Fruit fly (Drosophila melanogaster) whole organism, embryonic: Measurements from ENCODE around the gene tth.
A peak's percentile ranks its signal among the peaks of the same experiment; 100 is the strongest.

ENCODE experiments used
- CG10366 ChIP-seq: fragments of 200-800 bp; sonication (Bioruptor generic); IDR thresholded peaks from 2 replicates; pipeline ENCODE4 v1.3.6; 2022; ENCODE audit warnings: missing biosample characterization, missing genetic modification characterization
- CG11085 ChIP-seq: fragments of 200-800 bp; sonication (Bioruptor generic); IDR thresholded peaks from 2 replicates; pipeline ENCODE4 v1.3.6; 2022; ENCODE audit warnings: missing biosample characterization, missing genetic modification characterization
- CG13624 ChIP-seq: fragments of 200-800 bp; sonication (Bioruptor generic); optimal IDR thresholded peaks from 2 replicates; lab custom pipeline; 2016; ENCODE audit warnings: missing biosample characterization, missing genetic modification characterization
- CG15073 ChIP-seq: fragments of 200-800 bp; sonication (Bioruptor generic); optimal IDR thresholded peaks from 2 replicates; lab custom pipeline; 2016; ENCODE audit warnings: missing biosample characterization, missing genetic modification characterization
- CG18599 ChIP-seq: fragments of 200-800 bp; sonication (Bioruptor generic); optimal IDR thresholded peaks from 3 replicates; lab custom pipeline; 2017; ENCODE audit warnings: missing biosample characterization, missing genetic modification characterization, mild to moderate bottlenecking, moderate library complexity, missing genetic modification reagents
- CG18619 ChIP-seq: fragments of 200-800 bp; sonication (Bioruptor generic); optimal IDR thresholded peaks from 3 replicates; lab custom pipeline; 2017; ENCODE audit warnings: missing biosample characterization, mild to moderate bottlenecking, missing genetic modification characterization
- CG2712 ChIP-seq: fragments of 200-800 bp; optimal IDR thresholded peaks from 3 replicates; lab custom pipeline; 2019; ENCODE audit warnings: missing biosample characterization, mild to moderate bottlenecking, missing genetic modification characterization, moderate library complexity
- CG31441 ChIP-seq: fragments of 200-800 bp; sonication (Bioruptor generic); IDR thresholded peaks from 2 replicates; pipeline ENCODE4 v1.3.6; 2022; ENCODE audit warnings: missing biosample characterization, missing genetic modification characterization
- CG32772 ChIP-seq: fragments of 200-800 bp; sonication (Bioruptor generic); IDR thresholded peaks from 2 replicates; pipeline ENCODE4 v1.3.6; 2022; ENCODE audit warnings: missing biosample characterization, missing genetic modification characterization
- CG3847 ChIP-seq: fragments of 200-800 bp; sonication (Bioruptor generic); IDR thresholded peaks from 2 replicates; pipeline ENCODE4 v1.3.6; 2022; ENCODE audit warnings: missing biosample characterization, missing genetic modification characterization
- CG4404 ChIP-seq: fragments of 200-800 bp; sonication (Bioruptor generic); IDR thresholded peaks from 2 replicates; pipeline ENCODE4 v1.3.6; 2022; ENCODE audit warnings: missing biosample characterization, missing genetic modification characterization
- CG4617 ChIP-seq: fragments of 200-800 bp; sonication (Bioruptor generic); optimal IDR thresholded peaks from 3 replicates; lab custom pipeline; 2016; ENCODE audit warnings: missing biosample characterization, missing genetic modification characterization, borderline replicate concordance
- CG4707 ChIP-seq: fragments of 200-800 bp; sonication (Bioruptor generic); optimal IDR thresholded peaks from 2 replicates; lab custom pipeline; 2018; ENCODE audit warnings: missing biosample characterization, mild to moderate bottlenecking, missing genetic modification characterization, moderate library complexity
- CG4730 ChIP-seq: fragments of 200-800 bp; sonication (Bioruptor generic); IDR thresholded peaks from 2 replicates; pipeline ENCODE4 v1.3.6; 2022; ENCODE audit warnings: missing biosample characterization, missing genetic modification characterization
- CG7271 ChIP-seq: fragments of 200-800 bp; sonication (Bioruptor generic); optimal IDR thresholded peaks from 2 replicates; lab custom pipeline; 2018; ENCODE audit warnings: missing biosample characterization, mild to moderate bottlenecking, missing genetic modification characterization, moderate library complexity
- CG7357 ChIP-seq: fragments of 200-800 bp; sonication (Bioruptor generic); IDR thresholded peaks from 3 replicates; pipeline ENCODE4 v1.3.6; 2022; ENCODE audit warnings: missing biosample characterization, missing genetic modification characterization
- CG7786 ChIP-seq: fragments of 200-800 bp; sonication (Bioruptor generic); optimal IDR thresholded peaks from 2 replicates; lab custom pipeline; 2016; ENCODE audit warnings: missing biosample characterization, missing genetic modification characterization
- CG8281 ChIP-seq: fragments of 200-800 bp; sonication (Bioruptor generic); optimal IDR thresholded peaks from 2 replicates; lab custom pipeline; 2018; ENCODE audit warnings: missing biosample characterization, mild to moderate bottlenecking, missing genetic modification characterization, moderate library complexity
- CG8924 ChIP-seq: fragments of 200-800 bp; optimal IDR thresholded peaks from 3 replicates; lab custom pipeline; 2019; ENCODE audit warnings: missing biosample characterization, mild to moderate bottlenecking, missing genetic modification characterization, moderate library complexity
- CG9797 ChIP-seq: fragments of 200-800 bp; sonication (Bioruptor generic); optimal IDR thresholded peaks from 3 replicates; lab custom pipeline; 2018; ENCODE audit warnings: missing biosample characterization, mild to moderate bottlenecking, missing genetic modification characterization
- D ChIP-seq, 2 experiments: fragments of 200-800 bp in 1 of 2; fragments of >200 bp in 1 of 2; sonication (Bioruptor generic) in 1 of 2; optimal IDR thresholded peaks; 2 replicates in 1 of 2; 3 replicates in 1 of 2; lab custom pipeline; 2017; ENCODE audit warnings: mild to moderate bottlenecking in 1 of 2, missing biosample characterization in 1 of 2, missing genetic modification characterization in 1 of 2, missing genetic modification reagents in 1 of 2
- ERR ChIP-seq: fragments of 200-800 bp; sonication (Bioruptor generic); optimal IDR thresholded peaks from 2 replicates; lab custom pipeline; 2016; ENCODE audit warnings: missing biosample characterization, missing genetic modification characterization
- HLHmδ ChIP-seq: fragments of 200-800 bp; sonication (Bioruptor generic); optimal IDR thresholded peaks from 2 replicates; lab custom pipeline; 2018; ENCODE audit warnings: missing biosample characterization, mild to moderate bottlenecking, missing genetic modification characterization, moderate library complexity
- Hmr ChIP-seq: fragments of 200-800 bp; sonication (Bioruptor generic); optimal IDR thresholded peaks from 3 replicates; lab custom pipeline; 2017; ENCODE audit warnings: mild to moderate bottlenecking, missing biosample characterization, missing genetic modification reagents, missing genetic modification characterization
- Lim3 ChIP-seq: fragments of 200-800 bp; sonication (Bioruptor generic); IDR thresholded peaks from 2 replicates; pipeline ENCODE4 v1.3.6; 2022; ENCODE audit warnings: missing biosample characterization, missing genetic modification characterization
- Mrtf ChIP-seq: fragments of 200-800 bp; sonication (Bioruptor generic); IDR thresholded peaks from 3 replicates; pipeline ENCODE4 v1.3.6; 2022; ENCODE audit warnings: missing biosample characterization, missing genetic modification characterization
- Oaz ChIP-seq: fragments of 200-800 bp; sonication (Bioruptor generic); IDR thresholded peaks from 2 replicates; pipeline ENCODE4 v1.3.6; 2022; ENCODE audit warnings: missing biosample characterization, missing genetic modification characterization
- PHDP ChIP-seq: fragments of 200-800 bp; sonication (Bioruptor generic); optimal IDR thresholded peaks from 3 replicates; lab custom pipeline; 2018; ENCODE audit warnings: missing biosample characterization, mild to moderate bottlenecking, missing genetic modification characterization, moderate library complexity
- Sox100B ChIP-seq: fragments of 200-800 bp; sonication (Bioruptor generic); optimal IDR thresholded peaks from 3 replicates; lab custom pipeline; 2018; ENCODE audit warnings: missing biosample characterization, mild to moderate bottlenecking, missing genetic modification characterization
- Xrp1 ChIP-seq: fragments of 200-800 bp; sonication (Bioruptor generic); IDR thresholded peaks from 2 replicates; pipeline ENCODE4 v1.3.6; 2022; ENCODE audit warnings: missing biosample characterization, missing genetic modification characterization
- az2 ChIP-seq: fragments of 200-800 bp; sonication (Bioruptor generic); optimal IDR thresholded peaks from 3 replicates; lab custom pipeline; 2016; ENCODE audit warnings: missing biosample characterization, missing genetic modification characterization
- bigmax ChIP-seq: fragments of 200-800 bp; sonication (Bioruptor generic); optimal IDR thresholded peaks from 2 replicates; lab custom pipeline; 2018; ENCODE audit warnings: missing biosample characterization, mild to moderate bottlenecking, missing genetic modification characterization
- disco-r ChIP-seq: fragments of 200-800 bp; sonication (Bioruptor generic); optimal IDR thresholded peaks from 2 replicates; lab custom pipeline; 2016; ENCODE audit warnings: missing biosample characterization, missing genetic modification characterization
- dmrt99B ChIP-seq: fragments of 200-800 bp; sonication (Bioruptor generic); optimal IDR thresholded peaks from 2 replicates; lab custom pipeline; 2018; ENCODE audit warnings: missing biosample characterization, mild to moderate bottlenecking, missing genetic modification characterization, moderate library complexity
- ftz-f1 ChIP-seq: fragments of 200-800 bp; sonication (Bioruptor generic); optimal IDR thresholded peaks from 2 replicates; lab custom pipeline; 2016; ENCODE audit warnings: missing biosample characterization, missing genetic modification characterization
- gcm2 ChIP-seq: fragments of 200-800 bp; sonication (Bioruptor generic); optimal IDR thresholded peaks from 2 replicates; lab custom pipeline; 2016; ENCODE audit warnings: missing biosample characterization, missing genetic modification characterization
- gfzf ChIP-seq: fragments of 200-800 bp; sonication (Bioruptor generic); optimal IDR thresholded peaks from 2 replicates; lab custom pipeline; 2016; ENCODE audit warnings: missing biosample characterization, mild to moderate bottlenecking, missing genetic modification characterization, moderate library complexity
- ham ChIP-seq: fragments of 200-800 bp; sonication (Bioruptor generic); IDR thresholded peaks from 2 replicates; pipeline ENCODE4 v1.3.6; 2022; ENCODE audit warnings: missing biosample characterization, missing genetic modification characterization
- hkb ChIP-seq, 2 experiments: fragments of 200-800 bp in 1 of 2; fragments of >200 bp in 1 of 2; sonication (Bioruptor generic) in 1 of 2; IDR thresholded peaks in 1 of 2; optimal IDR thresholded peaks in 1 of 2; 2 replicates each; pipeline versions ENCODE4 v1.3.6 to Lab custom; 2017 to 2022; ENCODE audit warnings: missing biosample characterization in 1 of 2, missing genetic modification characterization in 1 of 2
- jumu ChIP-seq: fragments of 200-800 bp; sonication (Bioruptor generic); optimal IDR thresholded peaks from 3 replicates; lab custom pipeline; 2016; ENCODE audit warnings: missing biosample characterization, missing genetic modification characterization
- mld ChIP-seq: fragments of 200-800 bp; sonication (Bioruptor generic); IDR thresholded peaks from 3 replicates; pipeline ENCODE4 v1.3.6; 2022; ENCODE audit warnings: missing biosample characterization, missing genetic modification characterization; ENCODE audit not compliant: partially characterized antibody
- pb ChIP-seq: fragments of 200-800 bp; sonication (Bioruptor generic); optimal IDR thresholded peaks from 3 replicates; lab custom pipeline; 2016; ENCODE audit warnings: missing biosample characterization, missing genetic modification characterization
- pfk ChIP-seq: fragments of 200-800 bp; sonication (Bioruptor generic); optimal IDR thresholded peaks from 2 replicates; lab custom pipeline; 2018; ENCODE audit warnings: missing biosample characterization, mild to moderate bottlenecking, missing genetic modification characterization, moderate library complexity
- pzg ChIP-seq: fragments of 200-800 bp; sonication (Bioruptor generic); optimal IDR thresholded peaks from 3 replicates; lab custom pipeline; 2018; ENCODE audit warnings: missing biosample characterization, mild to moderate bottlenecking, missing genetic modification characterization, moderate library complexity
- ranshi ChIP-seq: fragments of 200-800 bp; sonication (Bioruptor generic); IDR thresholded peaks from 2 replicates; pipeline ENCODE4 v1.3.6; 2022; ENCODE audit warnings: missing biosample characterization, missing genetic modification characterization
- tup ChIP-seq: fragments of 200-800 bp; sonication (Bioruptor generic); optimal IDR thresholded peaks from 2 replicates; lab custom pipeline; 2016; ENCODE audit warnings: missing biosample characterization, mild to moderate bottlenecking, missing genetic modification characterization, moderate library complexity
- wor ChIP-seq: fragments of 200-800 bp; sonication (Bioruptor generic); IDR thresholded peaks from 2 replicates; pipeline ENCODE4 v1.3.6; 2022; ENCODE audit warnings: missing biosample characterization, missing genetic modification characterization
- zf30C ChIP-seq: fragments of 200-800 bp; sonication (Bioruptor generic); optimal IDR thresholded peaks from 3 replicates; lab custom pipeline; 2018; ENCODE audit warnings: missing biosample characterization, mild to moderate bottlenecking, missing genetic modification characterization

tth gene

dm6 chrX:13641115-13641890 is 24.9 kb upstream of the tth start (continued):
- TF ChIP-seq CG9797 (GFP tag; lab: Kevin White, UChicago) (peak; percentile 26), pfk (no peak), CG4707 (GFP tag; lab: Kevin White, UChicago) (peak; percentile 51), Mrtf (peak; percentile 94), bigmax (GFP tag; lab: Kevin White, UChicago) (no peak), Oaz (GFP tag; lab: Robert Waterston, UW) (peak; percentile 88), Lim3 (GFP tag; lab: Robert Waterston, UW) (peak; percentile 77; the same call in 1 of the 2 replicates), CG3847 (peak; percentile 94), disco-r (peak; percentile 87), CG2712 (peak; percentile 90), PHDP (tag; lab: Kevin White, UChicago) (peak; percentile 92), ERR (GFP tag; lab: Kevin White, UChicago) (peak; percentile 94), CG13624 (GFP tag; lab: Kevin White, UChicago) (peak; percentile 97), CG7271 (tag; lab: Kevin White, UChicago) (no peak), Hmr (GFP tag; lab: Kevin White, UChicago) (peak; percentile 95), HLHmδ (GFP tag; lab: Kevin White, UChicago) (no peak), CG32772 (GFP tag; lab: Robert Waterston, UW) (peak; percentile 89), D (optimal IDR thresholded peaks at IDR 0.05; lab: Kevin White, UChicago) (no peak), D (GFP tag; optimal IDR thresholded peaks at IDR 0.05; lab: Kevin White, UChicago) (peak; percentile 89), dmrt99B (tag; lab: Kevin White, UChicago) (peak; percentile 94), CG4730 (GFP tag; lab: Robert Waterston, UW) (peak; percentile 90), CG4404 (GFP tag; lab: Robert Waterston, UW) (peak; percentile 82), CG8924 (tag; lab: Kevin White, UChicago) (peak; percentile 93), pzg (peak; percentile 16), zf30C (peak; percentile 83), pb (peak; percentile 95), tup (GFP tag; lab: Kevin White, UChicago) (peak; percentile 92), jumu (GFP tag; lab: Kevin White, UChicago) (peak; percentile 95), mld (GFP tag; lab: Robert Waterston, UW) (no peak), CG18599 (GFP tag; lab: Kevin White, UChicago) (peak; percentile 94), ranshi (GFP tag; lab: Robert Waterston, UW) (peak; percentile 89), CG7786 (GFP tag; lab: Kevin White, UChicago) (peak; percentile 94), CG7357 (peak; percentile 88), CG18619 (GFP tag; lab: Kevin White, UChicago) (peak; percentile 93), CG11085 (GFP tag; lab: Robert Waterston, UW) (peak; percentile 89), CG8281 (tag; lab: Kevin White, UChicago) (peak; percentile 81), CG10366 (GFP tag; lab: Robert Waterston, UW) (peak; percentile 94), gfzf (no peak), CG31441 (GFP tag; lab: Robert Waterston, UW) (peak; percentile 87), Xrp1 (peak; percentile 90), wor (GFP tag; lab: Robert Waterston, UW) (peak; percentile 83), gcm2 (GFP tag; lab: Kevin White, UChicago) (peak; percentile 94), ham (GFP tag; lab: Robert Waterston, UW) (peak; percentile 90), hkb (optimal IDR thresholded peaks at IDR 0.05; lab: Kevin White, UChicago) (no peak), hkb (GFP tag; IDR thresholded peaks at IDR 0.05; lab: Robert Waterston, UW) (peak; percentile 92), az2 (GFP tag; lab: Kevin White, UChicago) (peak; percentile 94), ftz-f1 (peak; percentile 48), CG15073 (GFP tag; lab: Kevin White, UChicago) (peak; percentile 68), CG4617 (GFP tag; lab: Kevin White, UChicago) (peak; percentile 78), Sox100B (GFP tag; lab: Kevin White, UChicago) (peak; percentile 93)
